Fruit fly (Drosophila melanogaster): ENCODE data around the gene CG11248.
A peak's percentile ranks its signal among the peaks of the same experiment; 100 is the strongest.

The CG11248 gene

dm6 chr3L:21634152-21634689, 45.6 kb upstream of the CG11248 start, which contains the start of gene MED1 (continued):
- TF ChIP-seq sc (optimal IDR thresholded peaks at IDR 0.05) (no peak), sc (GFP tag; optimal IDR thresholded peaks at IDR 0.05) (no peak), Dp (GFP tag; optimal IDR thresholded peaks at IDR 0.05) (peak; percentile 14), CG1832 (GFP tag; optimal IDR thresholded peaks at IDR 0.05) (no peak), CG3838 (GFP tag; optimal IDR thresholded peaks at IDR 0.05) (no peak), CG14667 (GFP tag; IDR thresholded peaks at IDR 0.05) (no peak), E2f2 (GFP tag; IDR thresholded peaks at IDR 0.05) (peak; percentile 31; the same call in 1 of the 2 replicates), CG2712 (tag; optimal IDR thresholded peaks at IDR 0.05) (peak; percentile 14), Taf1 (GFP tag; IDR thresholded peaks at IDR 0.05) (no peak), Eip74EF (GFP tag; optimal IDR thresholded peaks at IDR 0.05) (no peak), CG7745 (tag; optimal IDR thresholded peaks at IDR 0.05) (no peak), YL-1 (GFP tag; optimal IDR thresholded peaks at IDR 0.05) (peak; percentile 70), BEAF-32 (GFP tag; optimal IDR thresholded peaks at IDR 0.05) (peak; percentile 54), MESR4 (GFP tag; optimal IDR thresholded peaks at IDR 0.05) (peak; percentile 89), CG9437 (GFP tag; optimal IDR thresholded peaks at IDR 0.05) (no peak), CG14710 (tag; optimal IDR thresholded peaks at IDR 0.05) (peak; percentile 27), GATAe (GFP tag; conservative IDR thresholded peaks at IDR 0.05) (no peak), CG17829 (tag; optimal IDR thresholded peaks at IDR 0.05) (peak; percentile 30), CG6791 (GFP tag; IDR thresholded peaks at IDR 0.05; ENCODE audit: partially characterized antibody) (no peak), CG17328 (GFP tag; IDR thresholded peaks at IDR 0.05) (no peak), jigr1 (GFP tag; IDR thresholded peaks at IDR 0.05) (peak; percentile 33; the same call in 1 of the 3 replicates), CG11093 (GFP tag; IDR thresholded peaks at IDR 0.05) (no peak), CG17802 (tag; optimal IDR thresholded peaks at IDR 0.05) (peak; percentile 75), Sry-δ (GFP tag; optimal IDR thresholded peaks at IDR 0.05) (peak; percentile 26), sug (tag; optimal IDR thresholded peaks at IDR 0.05) (peak; percentile 14), D19A (tag; optimal IDR thresholded peaks at IDR 0.05) (no peak), HmgD (GFP tag; optimal IDR thresholded peaks at IDR 0.05) (no peak), Opbp (GFP tag; IDR thresholded peaks at IDR 0.05; ENCODE audit: partially characterized antibody) (0 out of 3 replicates have a peak, but pooled peaks have one; percentile 14), CG4730 (GFP tag; IDR thresholded peaks at IDR 0.05) (no peak), ham (GFP tag; IDR thresholded peaks at IDR 0.05) (no peak), dan (GFP tag; IDR thresholded peaks at IDR 0.05) (no peak), trem (tag; optimal IDR thresholded peaks at IDR 0.05) (peak; percentile 29), CG3995 (GFP tag; optimal IDR thresholded peaks at IDR 0.05) (peak; percentile 21), CG12219 (GFP tag; optimal IDR thresholded peaks at IDR 0.05) (no peak), CG10959 (GFP tag; IDR thresholded peaks at IDR 0.05) (no peak), Lhr (GFP tag; optimal IDR thresholded peaks at IDR 0.05) (peak; percentile 17)

dm6 chr3L:21635208-21635607, 44.6 kb upstream of the CG11248 start, which contains the start of gene ORMDL:
TSS of gene ORMDL (plus strand) at chr3L:21635305.
- TF ChIP-seq CG10366 (GFP tag; IDR thresholded peaks at IDR 0.05) (no peak), her (GFP tag; optimal IDR thresholded peaks at IDR 0.05) (no peak), CG9797 (GFP tag; optimal IDR thresholded peaks at IDR 0.05) (peak; percentile 56), cg (GFP tag; optimal IDR thresholded peaks at IDR 0.05) (no peak), zen2 (GFP tag; IDR thresholded peaks at IDR 0.05; ENCODE audit: partially characterized antibody) (no peak), Ets97D (GFP tag; optimal IDR thresholded peaks at IDR 0.05) (no peak), hth (optimal IDR thresholded peaks at IDR 0.05) (no peak), Drgx (GFP tag; IDR thresholded peaks at IDR 0.05) (no peak), CG13287 (GFP tag; IDR thresholded peaks at IDR 0.05; ENCODE audit: partially characterized antibody) (peak; percentile 30; the same call in 1 of the 2 replicates), CG17568 (GFP tag; optimal IDR thresholded peaks at IDR 0.05) (no peak), al (GFP tag; IDR thresholded peaks at IDR 0.05) (no peak), CG5245 (GFP tag; optimal IDR thresholded peaks at IDR 0.05) (no peak), fd96Cb (tag; optimal IDR thresholded peaks at IDR 0.05) (no peak), Aef1 (GFP tag; IDR thresholded peaks at IDR 0.05) (no peak), bsh (GFP tag; optimal IDR thresholded peaks at IDR 0.05) (no peak), bcd (GFP tag; optimal IDR thresholded peaks at IDR 0.05) (no peak), trem (tag; optimal IDR thresholded peaks at IDR 0.05) (no peak), crol (GFP tag; IDR thresholded peaks at IDR 0.05) (no peak)
